Worm (Caenorhabditis elegans) whole organism, young adult: ENCODE measurements around the gene H43I07.4.

Experiments used
- Y53G8AR.9 ChIP-seq: fragments of 200-800 bp; sonication (Bioruptor generic); conservative IDR thresholded peaks from 2 replicates; pipeline ENCODE4 v1.3.6; 2022; ENCODE audit warnings: missing genetic modification reagents, missing genetic modification characterization, missing compliant biosample characterization
- ceh-100 ChIP-seq: fragments of 200-800 bp; sonication (Bioruptor generic); IDR thresholded peaks from 2 replicates; pipeline ENCODE4 v1.3.6; 2022; ENCODE audit warnings: missing genetic modification reagents, missing genetic modification characterization, missing compliant biosample characterization
- madf-6 ChIP-seq: fragments of 200-800 bp; sonication (Bioruptor generic); IDR thresholded peaks from 2 replicates; pipeline ENCODE4 v1.3.6; 2022; ENCODE audit warnings: missing genetic modification reagents, missing genetic modification characterization, missing compliant biosample characterization
- sea-2 ChIP-seq: fragments of 200-800 bp; sonication (Bioruptor generic); IDR thresholded peaks from 2 replicates; pipeline ENCODE4 v1.3.6; 2022; ENCODE audit warnings: missing genetic modification characterization, missing compliant biosample characterization
- somi-1 ChIP-seq: fragments of 200-800 bp; sonication (Bioruptor generic); optimal IDR thresholded peaks from 2 replicates; lab custom pipeline; 2018; ENCODE audit warnings: mild to moderate bottlenecking, missing genetic modification characterization, missing compliant biosample characterization
- unc-62 ChIP-seq: fragments of 150-350 bp; optimal IDR thresholded peaks from 2 replicates; lab custom pipeline; 2014; ENCODE audit warnings: missing biosample characterization, missing genetic modification reagents, missing genetic modification characterization

DNA sequence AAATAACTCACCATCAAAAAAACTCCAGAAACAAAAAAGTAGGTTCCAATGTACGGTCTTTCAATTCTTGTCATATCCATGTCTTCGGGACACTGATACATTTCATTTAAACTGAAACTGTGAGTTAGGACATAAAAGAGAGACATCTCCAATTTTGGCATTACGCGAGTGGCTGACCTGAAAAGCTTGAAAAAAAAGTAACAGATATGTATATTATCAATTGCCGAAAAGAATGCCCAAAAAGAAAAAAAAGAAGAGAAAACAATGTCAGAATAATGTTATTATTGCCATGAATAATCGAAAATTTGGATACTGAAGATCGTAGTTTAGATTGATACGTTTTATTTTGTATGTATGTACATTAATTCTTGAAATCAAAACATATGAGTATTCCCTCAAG, 40.5 kb downstream of the H43I07.4 start, which contains the start of gene srt-14:
- no peak for TF ChIP-seq Y53G8AR.9
- no peak for TF ChIP-seq somi-1
- TF ChIP-seq ceh-100 (GFP tag; lab: Robert Waterston, UW), result no peak
- no peak for TF ChIP-seq madf-6 (GFP tag; lab: Robert Waterston, UW)
- TF ChIP-seq unc-62, result no peak
- no peak for TF ChIP-seq sea-2 (GFP tag; lab: Robert Waterston, UW)
